Worm (Caenorhabditis elegans) whole organism, mixed stage, embryonic: ENCODE data around the gene W08G11.5.
"Not testable (repeated sequence)": the region's sequence is repeated elsewhere in the genome, so short reads cannot be mapped to it uniquely, and the experiment has no call there.

ENCODE experiments used
- M03D4.4 ChIP-seq: sonication (generic microtip); optimal IDR thresholded peaks from 2 replicates; lab custom pipeline; 2017; ENCODE audit warnings: mild to moderate bottlenecking, missing genetic modification characterization, missing compliant biosample characterization
- bed-3 ChIP-seq: fragments of 200-800 bp; sonication (Bioruptor generic); optimal IDR thresholded peaks from 3 replicates; lab custom pipeline; 2018; ENCODE audit warnings: mild to moderate bottlenecking, missing genetic modification characterization, moderate library complexity, missing compliant biosample characterization
- blmp-1 ChIP-seq: fragments of 150-350 bp; optimal IDR thresholded peaks from 2 replicates; lab custom pipeline; 2014; ENCODE audit warnings: missing biosample characterization, missing genetic modification characterization
- ceh-39 ChIP-seq: fragments of 150-350 bp; optimal IDR thresholded peaks from 2 replicates; lab custom pipeline; 2014; ENCODE audit warnings: missing biosample characterization, missing genetic modification characterization
- ceh-43 ChIP-seq: fragments of 200-800 bp; sonication (Bioruptor generic); optimal IDR thresholded peaks from 2 replicates; lab custom pipeline; 2018; ENCODE audit warnings: mild to moderate bottlenecking, missing genetic modification characterization, moderate library complexity, missing compliant biosample characterization
- ceh-83 ChIP-seq: fragments of 200-800 bp; sonication (Bioruptor generic); optimal IDR thresholded peaks from 2 replicates; lab custom pipeline; 2018; ENCODE audit warnings: mild to moderate bottlenecking, missing genetic modification characterization, missing compliant biosample characterization
- ces-1 ChIP-seq: fragments of 150-350 bp; optimal IDR thresholded peaks from 2 replicates; lab custom pipeline; 2014; ENCODE audit warnings: missing biosample characterization, missing genetic modification reagents, missing genetic modification characterization
- cnd-1 ChIP-seq: fragments of 200-800 bp; sonication (Bioruptor generic); optimal IDR thresholded peaks from 2 replicates; lab custom pipeline; 2018; ENCODE audit warnings: mild to moderate bottlenecking, missing genetic modification characterization, missing compliant biosample characterization
- drap-1 ChIP-seq: fragments of 200-800 bp; sonication (Bioruptor generic); optimal IDR thresholded peaks from 3 replicates; lab custom pipeline; 2018; ENCODE audit warnings: mild to moderate bottlenecking, missing genetic modification characterization, missing compliant biosample characterization
- elt-1 ChIP-seq: sonication (generic microtip); optimal IDR thresholded peaks from 2 replicates; lab custom pipeline; 2017; ENCODE audit warnings: missing genetic modification characterization, mild to moderate bottlenecking, missing compliant biosample characterization, antibody characterized with exemption, moderate library complexity, borderline replicate concordance; ENCODE audit not compliant: insufficient read depth
- elt-3 ChIP-seq: fragments of 150-350 bp; optimal IDR thresholded peaks from 2 replicates; lab custom pipeline; 2014; ENCODE audit warnings: missing biosample characterization, missing genetic modification characterization
- ham-2 ChIP-seq: fragments of 200-800 bp; sonication (Bioruptor generic); optimal IDR thresholded peaks from 2 replicates; lab custom pipeline; 2018; ENCODE audit warnings: mild to moderate bottlenecking, missing genetic modification characterization, missing compliant biosample characterization
- hlh-1 ChIP-seq: fragments of 150-350 bp; optimal IDR thresholded peaks from 2 replicates; lab custom pipeline; 2014; ENCODE audit warnings: missing biosample characterization, missing genetic modification reagents, missing genetic modification characterization
- lin-32 ChIP-seq: fragments of 200-800 bp; sonication (Bioruptor generic); optimal IDR thresholded peaks from 2 replicates; lab custom pipeline; 2018; ENCODE audit warnings: mild to moderate bottlenecking, missing genetic modification characterization, missing compliant biosample characterization
- lsy-2 ChIP-seq: fragments of 150-350 bp; optimal IDR thresholded peaks from 2 replicates; lab custom pipeline; 2014; ENCODE audit warnings: missing biosample characterization, missing genetic modification characterization
- mab-5 ChIP-seq: fragments of 150-350 bp; optimal IDR thresholded peaks from 2 replicates; lab custom pipeline; 2014; ENCODE audit warnings: missing biosample characterization, missing genetic modification characterization
- mls-2 ChIP-seq: sonication (generic microtip); optimal IDR thresholded peaks from 2 replicates; lab custom pipeline; 2016; ENCODE audit warnings: mild to moderate bottlenecking, missing genetic modification characterization, moderate library complexity, missing compliant biosample characterization
- nhr-12 ChIP-seq: fragments of 150-350 bp; optimal IDR thresholded peaks from 2 replicates; lab custom pipeline; 2014; ENCODE audit warnings: missing biosample characterization, missing genetic modification characterization
- nhr-2 ChIP-seq: fragments of 150-350 bp; optimal IDR thresholded peaks from 2 replicates; lab custom pipeline; 2014; ENCODE audit warnings: missing biosample characterization, missing genetic modification characterization
- nhr-28 ChIP-seq: fragments of 150-350 bp; optimal IDR thresholded peaks from 2 replicates; lab custom pipeline; 2014; ENCODE audit warnings: missing biosample characterization, missing genetic modification characterization
- nhr-76 ChIP-seq: sonication (generic microtip); optimal IDR thresholded peaks from 2 replicates; lab custom pipeline; 2017; ENCODE audit warnings: missing biosample characterization, missing genetic modification characterization
- pha-4 ChIP-seq: fragments of 150-350 bp; optimal IDR thresholded peaks from 2 replicates; lab custom pipeline; 2018; ENCODE audit warnings: missing biosample characterization, missing genetic modification reagents, missing genetic modification characterization
- sem-2 ChIP-seq: fragments of 200-800 bp; sonication (Bioruptor generic); optimal IDR thresholded peaks from 2 replicates; lab custom pipeline; 2018; ENCODE audit warnings: mild to moderate bottlenecking, missing genetic modification characterization, missing compliant biosample characterization
- snpc-4 ChIP-seq: fragments of 150-350 bp; optimal IDR thresholded peaks from 2 replicates; lab custom pipeline; 2014; ENCODE audit warnings: missing biosample characterization, missing genetic modification characterization
- sptf-1 ChIP-seq: sonication (generic microtip); optimal IDR thresholded peaks from 2 replicates; lab custom pipeline; 2017; ENCODE audit warnings: mild to moderate bottlenecking, missing genetic modification characterization, moderate library complexity, missing compliant biosample characterization
- tbx-8 ChIP-seq: fragments of 200-800 bp; sonication (Bioruptor generic); optimal IDR thresholded peaks from 2 replicates; lab custom pipeline; 2018; ENCODE audit warnings: mild to moderate bottlenecking, missing genetic modification characterization, moderate library complexity, missing compliant biosample characterization
- unc-120 ChIP-seq: sonication (generic microtip); optimal IDR thresholded peaks from 2 replicates; lab custom pipeline; 2017; ENCODE audit warnings: missing genetic modification characterization, missing compliant biosample characterization; ENCODE audit not compliant: poor library complexity, severe bottlenecking
- unc-39 ChIP-seq: fragments of 150-350 bp; optimal IDR thresholded peaks from 2 replicates; lab custom pipeline; 2014; ENCODE audit warnings: missing biosample characterization, missing genetic modification characterization
- unc-62 ChIP-seq: fragments of 150-350 bp; optimal IDR thresholded peaks from 2 replicates; lab custom pipeline; 2014; ENCODE audit warnings: missing biosample characterization, missing genetic modification reagents, missing genetic modification characterization
- zip-8 ChIP-seq: fragments of 150-350 bp; optimal IDR thresholded peaks from 2 replicates; lab custom pipeline; 2014; ENCODE audit warnings: missing biosample characterization, missing genetic modification characterization
- ztf-11 ChIP-seq: fragments of 150-350 bp; optimal IDR thresholded peaks from 2 replicates; lab custom pipeline; 2014; ENCODE audit warnings: missing biosample characterization, missing genetic modification characterization

Gene W08G11.5

ce11 chrV:16338287-16339092 lies 7.8 kb downstream of the W08G11.5 start, which contains the start of gene slc-9B.2:
Gene slc-9B.2 (plus strand): TSS chrV:16339042.
- not testable (repeated sequence) for TF ChIP-seq ceh-39 (tag; lab: Kevin White, UChicago); sem-2 (GFP tag; lab: Kevin White, UChicago); blmp-1 (tag; lab: Kevin White, UChicago)

ce11 chrV:16336326-16336725 lies 10.0 kb downstream of the W08G11.5 start, which contains the start of gene srw-87:
Gene srw-87 (plus strand): TSS chrV:16336626.
- TF ChIP-seq mab-5 (tag; lab: Kevin White, UChicago), result no peak
- no peak for TF ChIP-seq cnd-1 (tag; lab: Kevin White, UChicago)
- no peak for TF ChIP-seq blmp-1 (tag; lab: Kevin White, UChicago)
- TF ChIP-seq elt-1, result no peak
- TF ChIP-seq hlh-1 (tag; lab: Kevin White, UChicago), result no peak
- TF ChIP-seq nhr-28 (tag; lab: Kevin White, UChicago), result no peak
- no peak for TF ChIP-seq ceh-83 (GFP tag; lab: Kevin White, UChicago)
- no peak for TF ChIP-seq ham-2 (GFP tag; lab: Kevin White, UChicago)
- TF ChIP-seq lsy-2 (tag; lab: Kevin White, UChicago), result no peak
- TF ChIP-seq ztf-11 (tag; lab: Kevin White, UChicago), result no peak
- no peak for TF ChIP-seq unc-39 (tag; lab: Kevin White, UChicago)
- TF ChIP-seq mls-2 (tag; lab: Kevin White, UChicago), result no peak
- no peak for TF ChIP-seq zip-8 (tag; lab: Kevin White, UChicago)

- no peak for TF ChIP-seq nhr-76
- TF ChIP-seq unc-62, result no peak
- TF ChIP-seq blmp-1 (tag; lab: Kevin White, UChicago), result no peak
- no peak for TF ChIP-seq ztf-11 (tag; lab: Kevin White, UChicago)
- TF ChIP-seq ceh-39 (tag; lab: Kevin White, UChicago), result no peak
- no peak for TF ChIP-seq mls-2 (tag; lab: Kevin White, UChicago)
- no peak for TF ChIP-seq drap-1 (GFP tag; lab: Kevin White, UChicago)
- no peak for TF ChIP-seq ceh-43 (GFP tag; lab: Kevin White, UChicago)
- TF ChIP-seq unc-39 (tag; lab: Kevin White, UChicago), result no peak
- no peak for TF ChIP-seq cnd-1 (tag; lab: Kevin White, UChicago)
- no peak for TF ChIP-seq hlh-1 (tag; lab: Kevin White, UChicago)
- no peak for TF ChIP-seq M03D4.4 (tag; lab: Kevin White, UChicago)
Observed at ce11 chrV:16333412-16333811, 12.9 kb downstream of the W08G11.5 start, which contains the start of gene srh-167. Gene srh-167 (plus strand): TSS chrV:16333712.

ce11 chrV:16328849-16329248 lies 17.5 kb downstream of the W08G11.5 start, which contains the start of gene F57G8.7:
Gene F57G8.7 (plus strand): TSS chrV:16329149.
- no peak for TF ChIP-seq zip-8 (tag; lab: Kevin White, UChicago)
- no peak for TF ChIP-seq unc-39 (tag; lab: Kevin White, UChicago)
- no peak for TF ChIP-seq blmp-1 (tag; lab: Kevin White, UChicago)

- TF ChIP-seq nhr-12 (tag; lab: Kevin White, UChicago) (no peak), lin-32 (GFP tag; lab: Kevin White, UChicago) (no peak), ces-1 (GFP tag; lab: Kevin White, UChicago) (no peak), cnd-1 (tag; lab: Kevin White, UChicago) (no peak), ceh-43 (GFP tag; lab: Kevin White, UChicago) (no peak), unc-120 (no peak), mab-5 (tag; lab: Kevin White, UChicago) (no peak), unc-62 (no peak), unc-39 (tag; lab: Kevin White, UChicago) (no peak), pha-4 (tag; lab: Kevin White, UChicago) (no peak), tbx-8 (GFP tag; lab: Kevin White, UChicago) (no peak), elt-3 (tag; lab: Kevin White, UChicago) (no peak), ham-2 (GFP tag; lab: Kevin White, UChicago) (no peak), sptf-1 (no peak), zip-8 (tag; lab: Kevin White, UChicago) (no peak), bed-3 (GFP tag; lab: Kevin White, UChicago) (no peak), nhr-2 (tag; lab: Kevin White, UChicago) (no peak), nhr-28 (tag; lab: Kevin White, UChicago) (no peak), snpc-4 (tag; lab: Kevin White, UChicago) (no peak), lsy-2 (tag; lab: Kevin White, UChicago) (no peak)
Observed at ce11 chrV:16322155-16322554, 24.2 kb downstream of the W08G11.5 start.
